Fruit fly (Drosophila melanogaster) whole organism: ENCODE results near the gene Mfe2.

Source experiments
- CG8478 ChIP-seq: fragments of >200 bp; optimal IDR thresholded peaks from 2 replicates; lab custom pipeline; 2018; ENCODE audit warnings: inconsistent platforms
- Dll ChIP-seq: fragments of >200 bp; optimal IDR thresholded peaks from 2 replicates; lab custom pipeline; 2017
- EcR ChIP-seq, 2 experiments: fragments of >200 bp; optimal IDR thresholded peaks; 2 replicates each; lab custom pipeline; 2017; ENCODE audit warnings: missing biosample characterization in 2 of 2, missing genetic modification characterization in 2 of 2, missing genetic modification reagents in 2 of 2
- pan ChIP-seq: fragments of >200 bp; optimal IDR thresholded peaks from 2 replicates; lab custom pipeline; 2017
- psq ChIP-seq: fragments of >200 bp; optimal IDR thresholded peaks from 2 replicates; lab custom pipeline; 2017
- usp ChIP-seq: fragments of >200 bp; optimal IDR thresholded peaks from 2 replicates; lab custom pipeline; 2017; ENCODE audit warnings: missing biosample characterization, missing genetic modification characterization, mixed read lengths

The Mfe2 gene

DNA sequence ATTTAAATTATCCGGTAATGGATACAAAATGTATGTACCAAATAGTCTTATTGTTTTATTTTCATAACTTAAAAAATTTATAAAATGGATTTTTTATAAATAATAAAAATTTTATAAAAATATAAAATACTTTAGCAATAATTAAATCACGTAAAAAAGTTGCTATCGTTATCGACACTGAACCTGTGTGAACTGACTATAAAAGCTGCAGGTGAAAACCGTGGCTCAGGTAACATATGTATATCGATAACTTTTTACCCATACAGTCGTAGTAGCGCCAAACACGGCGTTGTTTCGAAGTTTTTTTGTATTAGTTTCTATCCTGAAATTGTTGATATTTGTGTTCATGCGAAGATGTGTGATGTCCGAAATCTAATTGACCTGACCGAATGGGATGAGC is 32.9 kb downstream of the Mfe2 start, which contains the start of gene CG3679:
Gene CG3679 (plus strand): TSS at position 235 of the 400 bp plus-strand sequence.
- TF ChIP-seq pan (lab: Kevin White, UChicago) (no peak), psq (no peak), CG8478 (no peak), usp (no peak), Dll (lab: Kevin White, UChicago) (no peak), EcR (GFP tag; optimal IDR thresholded peaks at IDR 0.05; lab: Kevin White, UChicago) (no peak)

DNA sequence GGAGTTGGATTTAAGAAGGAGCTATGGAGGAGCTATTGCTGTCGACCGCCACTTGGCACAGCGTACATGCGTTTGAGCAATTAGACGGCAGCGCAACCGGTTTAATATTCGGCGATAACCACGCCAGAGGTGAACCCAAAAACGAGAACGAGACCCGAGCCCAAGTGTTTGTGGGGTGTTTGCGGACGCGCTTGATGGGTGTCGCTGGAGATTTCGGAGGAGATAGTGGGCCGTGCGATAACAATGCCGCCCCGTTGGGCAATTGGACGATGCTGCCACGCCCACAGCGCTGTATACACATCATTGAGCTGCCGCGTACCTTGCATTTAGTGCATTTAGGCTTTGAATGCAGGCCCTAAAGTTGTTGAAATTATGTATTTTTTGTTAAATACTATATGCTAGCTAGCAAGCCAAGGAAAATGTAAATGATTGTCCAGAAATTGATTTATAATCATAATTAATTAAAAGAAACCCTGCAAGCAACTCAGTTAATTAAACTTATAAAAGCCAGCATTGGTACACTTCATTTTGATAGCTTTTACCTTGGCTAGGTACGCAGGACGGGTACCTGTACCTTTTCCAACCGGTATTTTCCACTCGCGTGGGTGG is 37.7 kb downstream of the Mfe2 start, which contains the start of gene Had1:
Gene Had1 (minus strand): TSS at position 358 of the 609 bp plus-strand sequence.
- TF ChIP-seq usp (no peak), pan (lab: Kevin White, UChicago) (no peak), EcR (GFP tag; optimal IDR thresholded peaks at IDR 0.05; lab: Kevin White, UChicago) (no peak), Dll (lab: Kevin White, UChicago) (no peak), CG8478 (no peak), psq (no peak)

DNA sequence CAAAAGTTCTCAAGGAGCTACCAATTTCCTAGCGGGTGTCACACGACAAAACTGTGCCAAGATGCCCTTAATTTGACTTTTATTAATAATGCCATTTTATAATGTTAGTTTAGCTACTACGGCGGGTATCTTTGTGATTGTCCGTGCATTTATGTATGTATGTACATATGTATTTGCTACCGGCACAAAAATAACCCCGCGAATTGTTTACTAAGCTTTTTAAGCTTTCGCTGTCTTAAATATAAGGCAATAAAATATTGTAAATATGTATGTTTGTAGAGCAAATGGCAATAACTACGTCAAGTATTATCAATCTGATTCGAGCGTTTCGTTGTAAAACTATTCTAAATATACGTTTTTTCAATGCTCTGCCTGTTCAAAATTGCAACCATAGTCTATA is 38.2 kb downstream of the Mfe2 start:
- no peak for TF ChIP-seq usp
- TF ChIP-seq pan (lab: Kevin White, UChicago) = no peak
- no peak for TF ChIP-seq EcR (GFP tag; optimal IDR thresholded peaks at IDR 0.05; lab: Kevin White, UChicago)
- no peak for TF ChIP-seq CG8478
- TF ChIP-seq Dll (lab: Kevin White, UChicago) = no peak
- TF ChIP-seq psq = no peak

DNA sequence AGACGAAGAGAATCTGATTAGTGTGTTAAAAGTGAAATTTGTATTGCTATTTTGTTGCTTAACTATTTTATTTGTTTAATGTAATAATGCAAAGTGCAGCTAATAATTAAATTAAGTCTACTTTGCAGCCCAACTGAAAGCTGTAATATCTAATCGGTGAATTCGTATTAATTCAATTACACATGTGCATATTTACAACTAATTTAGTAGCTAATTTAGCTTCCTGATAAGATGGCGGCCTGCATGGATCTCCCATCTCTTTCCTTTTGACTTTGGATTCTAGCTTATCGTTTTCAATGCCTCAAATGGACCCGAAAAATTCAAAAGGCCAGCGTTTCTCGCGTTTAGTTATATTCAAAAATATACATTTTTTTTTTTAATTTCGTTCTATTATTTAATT is 39.0 kb downstream of the Mfe2 start:
- TF ChIP-seq psq (no peak), EcR (GFP tag; optimal IDR thresholded peaks at IDR 0.05; lab: Kevin White, UChicago) (no peak), pan (lab: Kevin White, UChicago) (no peak), Dll (lab: Kevin White, UChicago) (no peak), CG8478 (no peak), usp (no peak)

DNA sequence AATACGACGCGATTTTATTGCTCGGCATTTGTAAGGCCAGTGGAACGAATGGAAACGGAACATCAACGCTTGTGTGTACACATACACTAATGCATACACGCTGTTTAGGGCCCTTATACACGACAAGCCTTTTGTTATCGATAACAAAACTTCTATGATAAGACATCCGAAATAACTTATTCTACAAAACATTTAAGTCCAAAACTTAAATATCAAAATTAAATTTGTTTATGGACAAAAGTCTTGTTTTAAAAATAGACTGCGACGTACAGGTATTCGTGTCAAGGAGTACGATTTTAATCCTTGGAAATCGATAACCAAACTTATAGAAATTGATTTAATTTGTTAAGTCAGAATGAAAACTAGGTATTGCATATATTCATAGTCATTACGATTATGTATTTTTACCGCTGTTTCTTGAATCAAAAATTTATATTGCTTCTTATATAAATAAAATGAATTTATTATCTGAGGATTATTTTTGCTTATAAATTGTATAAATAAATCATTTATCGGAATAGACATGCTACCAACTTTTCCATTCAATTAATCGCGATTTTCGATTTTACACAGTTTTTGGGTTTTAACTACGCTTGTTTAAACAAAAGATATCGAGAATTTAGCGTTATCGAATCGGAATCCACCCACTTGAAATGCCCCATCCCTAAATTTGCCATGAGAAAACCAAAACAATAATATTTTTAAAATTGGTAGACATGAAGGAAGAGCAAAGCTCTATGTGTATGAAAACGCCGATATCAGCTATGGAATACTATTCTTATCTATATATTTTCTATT is 42.5 kb downstream of the Mfe2 start, which contains the start of the genes CG9915 and SWIP:
Gene CG9915 (minus strand): TSS at position 61 of the 798 bp plus-strand sequence.
Gene SWIP (plus strand): TSS at position 632 of the 798 bp plus-strand sequence.
- TF ChIP-seq EcR (GFP tag; optimal IDR thresholded peaks at IDR 0.05; lab: Kevin White, UChicago) (no peak), CG8478 (no peak), psq (no peak), Dll (lab: Kevin White, UChicago) (no peak), pan (lab: Kevin White, UChicago) (no peak), usp (no peak)

DNA sequence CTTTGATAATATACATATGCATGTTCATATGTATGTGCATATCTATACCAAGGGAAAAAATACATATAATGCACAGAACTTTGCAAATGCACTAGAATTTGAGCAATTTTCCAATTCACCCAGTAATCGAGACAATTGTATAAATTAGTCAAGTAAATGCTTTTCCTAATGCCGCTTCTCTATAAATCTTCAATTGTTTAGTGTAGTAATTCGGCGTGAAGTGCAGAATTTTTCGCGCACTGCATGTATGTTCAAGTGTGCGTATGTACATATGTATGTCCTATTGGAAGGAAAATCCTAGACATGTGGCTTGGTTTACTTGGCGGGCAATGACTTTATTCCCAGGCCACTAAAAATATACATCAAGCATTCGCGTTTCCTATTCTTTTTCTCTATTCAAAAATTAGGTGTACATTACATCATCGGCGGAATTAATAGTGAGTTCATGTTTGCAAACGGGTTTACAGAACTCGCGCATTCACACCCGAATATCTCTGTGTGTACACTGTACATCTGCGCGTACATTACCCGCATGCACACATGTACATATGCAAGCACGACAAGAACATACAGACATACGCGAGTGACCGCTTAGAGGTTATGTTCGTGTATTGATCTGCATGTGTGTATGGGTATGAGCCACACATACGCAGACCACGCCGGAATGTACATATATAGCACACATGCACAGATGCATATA is 48.3 kb downstream of the Mfe2 start:
- TF ChIP-seq psq (no peak), usp (no peak), Dll (lab: Kevin White, UChicago) (no peak)

DNA sequence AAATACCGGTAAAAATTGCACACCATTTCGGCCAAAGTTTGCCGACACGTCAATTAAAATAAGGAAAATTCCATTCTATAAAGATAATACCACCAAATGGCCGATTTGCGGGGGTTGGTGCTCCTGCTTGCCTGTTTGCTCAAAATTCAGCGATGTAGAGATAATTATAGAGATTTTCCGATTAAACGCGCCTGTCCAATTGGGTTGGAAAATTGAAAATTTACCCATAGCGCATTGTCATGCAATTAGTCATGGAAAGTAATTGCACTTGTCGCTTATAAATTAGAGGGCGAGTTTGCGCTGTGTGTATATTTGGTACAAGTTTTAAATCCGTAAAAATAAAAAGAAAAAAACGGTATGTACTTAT is 48.8 kb downstream of the Mfe2 start:
- no peak for TF ChIP-seq usp

DNA sequence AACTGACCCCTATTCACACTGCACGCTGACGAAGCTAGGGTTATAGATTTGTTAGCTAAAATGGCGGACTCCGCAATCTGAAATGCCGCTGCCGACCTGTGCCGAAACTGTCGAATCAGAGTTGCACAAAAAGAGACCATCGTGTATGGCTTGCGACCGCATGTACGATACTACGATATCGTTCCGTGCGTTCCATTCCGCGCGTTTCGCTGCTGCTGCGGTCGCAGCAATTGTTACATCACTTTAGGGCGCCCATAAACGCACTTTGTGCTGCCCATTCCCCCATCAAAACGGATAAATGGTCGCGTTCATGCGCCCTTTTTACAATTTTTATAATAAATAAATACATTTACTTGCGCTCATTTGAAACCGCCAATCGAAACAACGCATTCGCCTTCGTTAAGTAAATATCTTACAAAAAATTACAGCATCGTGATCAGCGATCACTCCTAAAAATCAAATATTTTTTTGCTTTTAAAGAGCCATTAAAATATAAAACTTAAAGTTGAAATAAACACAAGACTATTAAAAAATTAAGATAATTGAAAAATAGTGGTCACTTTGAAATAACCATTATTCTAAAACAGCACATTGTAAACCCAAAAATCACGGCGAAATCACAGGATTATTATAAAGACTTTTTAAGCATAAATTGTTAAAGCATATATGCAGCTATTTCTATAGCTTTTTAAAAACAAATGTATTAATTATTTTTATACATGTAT is 49.6 kb downstream of the Mfe2 start, which contains the start of gene Cyp1:
Gene Cyp1 (minus strand): TSS at position 174 of the 725 bp plus-strand sequence.
- TF ChIP-seq psq (no peak), Dll (lab: Kevin White, UChicago) (no peak), EcR (GFP tag; optimal IDR thresholded peaks at IDR 0.05; lab: Kevin White, UChicago) (no peak), pan (lab: Kevin White, UChicago) (no peak), CG8478 (no peak), usp (no peak)

DNA sequence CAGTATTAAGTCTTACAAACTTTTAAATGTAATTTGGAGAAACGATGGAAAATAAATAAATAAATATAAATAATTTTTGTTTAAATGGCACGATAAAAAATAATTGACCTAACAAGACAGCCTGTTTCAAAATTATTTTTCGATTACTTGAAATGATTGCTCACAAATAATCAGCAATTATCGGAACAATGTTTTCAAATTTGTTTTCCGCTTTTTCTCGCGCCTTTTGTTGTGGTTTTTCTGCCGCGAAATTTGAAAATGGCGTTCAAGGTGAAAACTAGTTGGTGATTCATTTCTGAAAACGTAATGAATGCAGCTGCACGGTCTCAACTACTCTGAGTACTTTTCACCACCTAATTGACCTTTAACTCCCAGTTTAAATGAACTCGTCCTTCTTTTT is 50.3 kb downstream of the Mfe2 start:
- TF ChIP-seq EcR (GFP tag; optimal IDR thresholded peaks at IDR 0.05; lab: Kevin White, UChicago) (no peak), CG8478 (no peak), usp (no peak), pan (lab: Kevin White, UChicago) (no peak), psq (no peak), Dll (lab: Kevin White, UChicago) (no peak)

DNA sequence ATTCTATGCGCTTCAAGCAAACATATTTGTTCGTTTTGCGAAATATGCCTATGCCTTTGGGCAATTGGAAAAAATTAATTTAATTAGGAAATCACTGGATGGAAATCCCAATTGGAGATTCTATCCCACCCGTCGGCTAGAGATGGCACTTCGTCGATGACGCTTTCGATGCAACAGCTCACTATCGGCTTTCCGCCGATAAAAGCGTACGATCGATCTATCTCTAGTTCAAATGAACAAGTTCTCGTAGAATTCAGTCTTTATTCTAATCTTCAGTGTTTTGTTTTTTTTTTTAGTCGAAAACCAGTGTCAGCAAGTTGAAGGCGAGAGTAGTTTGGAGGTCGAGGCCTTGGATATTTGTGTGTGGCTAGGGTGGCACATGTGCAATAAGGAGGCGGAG is 52.3 kb downstream of the Mfe2 start, which contains the start of the genes CG9917 and CG32579:
Gene CG9917 (minus strand): TSS at position 169 of the 400 bp plus-strand sequence.
Gene CG32579 (plus strand): TSS at position 224 of the 400 bp plus-strand sequence.
- no peak for TF ChIP-seq Dll (lab: Kevin White, UChicago)
- no peak for TF ChIP-seq psq
- no peak for TF ChIP-seq pan (lab: Kevin White, UChicago)
- no peak for TF ChIP-seq CG8478
- TF ChIP-seq EcR (GFP tag; optimal IDR thresholded peaks at IDR 0.05; lab: Kevin White, UChicago) = no peak
- TF ChIP-seq usp = no peak
